Worm (Caenorhabditis elegans): ENCODE data around the gene ampd-1.
A peak's percentile ranks its signal among the peaks of the same experiment; 100 is the strongest.

DNA sequence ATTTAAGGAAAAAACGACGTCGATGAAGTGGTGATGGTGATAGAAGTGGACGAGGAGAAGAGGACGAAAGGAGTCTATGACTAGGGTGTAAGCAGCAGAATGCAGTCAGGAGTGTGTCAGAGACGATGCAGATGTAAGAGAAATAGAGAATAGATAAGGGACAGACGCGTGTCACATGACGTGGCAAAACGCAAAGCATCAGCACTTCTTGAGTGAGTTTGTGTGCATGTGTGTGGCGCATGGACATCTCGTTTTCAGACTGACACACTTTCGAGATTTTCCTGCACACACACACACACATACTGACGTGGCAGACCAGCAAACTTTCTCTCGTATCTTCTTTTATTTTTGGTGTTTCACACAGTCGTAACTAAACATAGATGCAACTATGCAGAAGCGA, 20.7 kb upstream of the ampd-1 start:
- no peak for TF ChIP-seq snpc-4 (GFP tag; optimal IDR thresholded peaks at IDR 0.05)
- peak in 3 of 4 experiments; percentile 19 to 56 (median 29) for TF ChIP-seq snpc-4 (tag; optimal IDR thresholded peaks at IDR 0.05)
- no peak for TF ChIP-seq lsy-27 (tag; optimal IDR thresholded peaks at IDR 0.05; ENCODE audit: borderline replicate concordance, insufficient read depth)
- TF ChIP-seq rpc-1 (optimal IDR thresholded peaks at IDR 0.05), result no peak
- no peak for TF ChIP-seq rpc-1 (tag; optimal IDR thresholded peaks at IDR 0.05)
- no peak for TF ChIP-seq ets-4 (GFP tag; optimal IDR thresholded peaks at IDR 0.05)
- TF ChIP-seq Y53G8AR.9 (GFP tag; conservative IDR thresholded peaks at IDR 0.05), result peak; percentile 57; the same call in 1 of the 2 replicates
- TF ChIP-seq zim-3 (tag; optimal IDR thresholded peaks at IDR 0.05), result no peak
- no peak for TF ChIP-seq tbx-9 (tag; optimal IDR thresholded peaks at IDR 0.05; ENCODE audit: borderline replicate concordance)
- TF ChIP-seq unc-130 (GFP tag; optimal IDR thresholded peaks at IDR 0.05), result no peak
